Worm (Caenorhabditis elegans) whole organism, L1 larva: ENCODE measurements around the gene ncx-1.
A peak's percentile ranks its signal among the peaks of the same experiment; 100 is the strongest.

Experiments used
- C04F5.9 ChIP-seq: sonication (generic microtip); optimal IDR thresholded peaks from 2 replicates; lab custom pipeline; 2016; ENCODE audit warnings: missing genetic modification characterization, missing compliant biosample characterization
- ces-1 ChIP-seq: fragments of 150-350 bp; optimal IDR thresholded peaks from 2 replicates; lab custom pipeline; 2014; ENCODE audit warnings: missing biosample characterization, missing genetic modification reagents, missing genetic modification characterization
- efl-1 ChIP-seq, 4 experiments: fragments of 150-350 bp; optimal IDR thresholded peaks in 3 of 4; peaks in 1 of 4; 1 replicate in 1 of 4; 2 replicates in 3 of 4; lab custom pipeline; 2014; ENCODE audit warnings: missing biosample characterization in 2 of 4, missing genetic modification characterization in 2 of 4, missing genetic modification reagents in 2 of 4
- grh-1 ChIP-seq: fragments of 200-800 bp; sonication (Bioruptor generic); IDR thresholded peaks from 2 replicates; pipeline ENCODE4 v1.3.6; 2022; ENCODE audit warnings: missing genetic modification reagents, missing genetic modification characterization, missing compliant biosample characterization
- lsy-2 ChIP-seq, 2 experiments: fragments of 150-350 bp; optimal IDR thresholded peaks; 2 replicates each; lab custom pipeline; 2014; ENCODE audit warnings: missing biosample characterization in 2 of 2, missing genetic modification characterization in 2 of 2
- nhr-19 ChIP-seq: fragments of 200-800 bp; sonication (Bioruptor generic); conservative IDR thresholded peaks from 2 replicates; pipeline ENCODE4 v1.3.6; 2022; ENCODE audit warnings: missing genetic modification characterization, missing compliant biosample characterization
- nhr-76 ChIP-seq: sonication (generic microtip); optimal IDR thresholded peaks from 2 replicates; lab custom pipeline; 2017; ENCODE audit warnings: missing biosample characterization, missing genetic modification characterization
- nhr-85 ChIP-seq: sonication (generic microtip); peaks from one replicate; lab custom pipeline; 2016; ENCODE audit warnings: missing genetic modification characterization, inconsistent platforms, missing compliant biosample characterization

ncx-1 gene

ce11 chrV:20061498-20061897 lies 59.0 kb downstream of the ncx-1 start:
- TF ChIP-seq nhr-19 (GFP tag; lab: Robert Waterston, UW): 0 out of 2 replicates have a peak, but pooled peaks have one; percentile 11
- TF ChIP-seq grh-1 (GFP tag; lab: Robert Waterston, UW): 0 out of 2 replicates have a peak, but pooled peaks have one; percentile 20
- TF ChIP-seq ces-1: no peak
- TF ChIP-seq efl-1 (optimal IDR thresholded peaks at IDR 0.05; lab: Kevin White, UChicago): no peak
- peak in 1 of 2 experiments; percentile 79 for TF ChIP-seq efl-1 (GFP tag; optimal IDR thresholded peaks at IDR 0.05 in 1 of 2; lab: Kevin White, UChicago)
- TF ChIP-seq lsy-2 (tag; optimal IDR thresholded peaks at IDR 0.05; lab: Kevin White, UChicago): peak in 1 of 2 experiments; percentile 34
- TF ChIP-seq nhr-85 (tag; lab: Kevin White, UChicago): peak; percentile 61
- no peak for TF ChIP-seq C04F5.9 (tag; lab: Kevin White, UChicago)

DNA sequence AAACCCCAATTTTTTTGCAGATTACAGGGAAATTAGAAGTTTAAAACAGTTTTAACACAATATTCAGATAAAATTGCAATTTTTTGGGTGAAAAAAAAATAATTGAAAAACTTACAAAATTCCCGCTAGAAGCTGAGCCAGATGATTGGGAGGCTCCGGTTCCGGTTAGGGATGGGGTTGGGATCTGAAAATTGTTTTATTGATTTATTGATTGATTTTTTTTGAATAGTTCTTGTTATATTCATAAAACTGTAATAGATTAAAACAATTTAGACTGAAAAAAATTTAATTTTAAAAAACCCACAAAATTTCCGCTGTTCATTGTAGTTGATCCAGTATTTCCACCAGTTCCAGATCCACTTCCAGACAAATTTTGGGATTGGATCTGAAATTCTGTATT lies 61.1 kb downstream of the ncx-1 start:
- TF ChIP-seq efl-1 (optimal IDR thresholded peaks at IDR 0.05; lab: Kevin White, UChicago): no peak
- TF ChIP-seq efl-1 (GFP tag; optimal IDR thresholded peaks at IDR 0.05 in 1 of 2; lab: Kevin White, UChicago): peak in 1 of 2 experiments; percentile 5
- no peak for TF ChIP-seq nhr-76 (tag; lab: Kevin White, UChicago)
